Worm (Caenorhabditis elegans): ENCODE data around the gene nlp-67.

The nlp-67 gene

DNA sequence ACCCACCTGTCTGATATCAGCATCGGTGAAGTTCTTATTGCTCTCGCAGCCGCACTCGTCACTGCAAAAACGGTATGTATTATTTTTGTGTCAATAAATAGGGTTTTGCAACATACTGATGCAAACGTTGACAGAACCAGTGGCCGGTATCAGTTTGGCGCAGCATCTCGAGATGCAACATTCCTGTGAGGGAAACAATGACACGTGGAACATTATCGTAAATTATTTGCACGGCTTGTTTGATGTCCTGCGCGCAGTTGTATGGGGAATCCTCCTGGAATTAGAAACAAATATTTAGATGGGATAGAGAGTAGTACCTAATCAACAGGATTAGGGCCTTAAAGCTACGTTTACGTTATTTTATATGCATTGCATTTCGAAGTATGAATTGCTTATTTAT, 23.2 kb upstream of the nlp-67 start:
- TF ChIP-seq nhr-28 (tag; optimal IDR thresholded peaks at IDR 0.05) = peak; percentile 12
- no peak for TF ChIP-seq tag-97 (GFP tag; IDR thresholded peaks at IDR 0.05)
- TF ChIP-seq mdl-1 (tag; optimal IDR thresholded peaks at IDR 0.05) = peak in 1 of 2 experiments; percentile 76
- TF ChIP-seq dmd-6 (GFP tag; IDR thresholded peaks at IDR 0.05) = peak; percentile 60

DNA sequence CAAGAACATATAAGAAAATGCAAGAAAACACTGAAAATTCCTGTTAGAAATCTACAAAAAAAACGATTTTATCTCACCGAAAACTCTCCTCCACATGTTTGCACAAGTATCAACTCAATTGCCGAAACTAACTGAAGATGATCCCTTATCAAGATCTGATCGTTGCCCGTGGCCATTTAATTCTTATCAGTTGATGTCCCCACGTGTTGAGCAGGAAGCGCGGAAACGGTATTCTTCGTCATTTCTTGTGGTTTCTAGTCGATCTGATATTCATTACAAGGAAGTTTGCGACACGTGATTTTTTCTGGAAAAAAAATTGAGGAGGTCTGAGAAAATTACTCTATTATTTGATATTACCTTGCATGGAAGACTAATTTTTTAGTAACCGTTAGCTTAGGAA, 20.8 kb upstream of the nlp-67 start, which contains the start of gene F09C8.1:
Gene F09C8.1, minus strand, starts transcription at position 123 of the 400 bp plus-strand sequence.
- no peak for TF ChIP-seq unc-39 (tag; optimal IDR thresholded peaks at IDR 0.05)
- TF ChIP-seq dmd-9 (GFP tag; IDR thresholded peaks at IDR 0.05) = no peak
- no peak for TF ChIP-seq daf-19 (GFP tag; conservative IDR thresholded peaks at IDR 0.05)
- no peak for TF ChIP-seq nhr-41 (GFP tag; IDR thresholded peaks at IDR 0.05)
- TF ChIP-seq unc-130 (GFP tag; optimal IDR thresholded peaks at IDR 0.05) = no peak
- no peak for TF ChIP-seq lin-13 (GFP tag; optimal IDR thresholded peaks at IDR 0.05)
- TF ChIP-seq nhr-77 (tag; optimal IDR thresholded peaks at IDR 0.05) = peak; percentile 86
- TF ChIP-seq egl-43 (GFP tag; IDR thresholded peaks at IDR 0.05) = no peak
- peak; percentile 23 for TF ChIP-seq hlh-30 (tag; optimal IDR thresholded peaks at IDR 0.05; ENCODE audit: insufficient read depth)
- no peak for TF ChIP-seq ceh-20 (GFP tag; IDR thresholded peaks at IDR 0.05)
- no peak for TF ChIP-seq lin-15B (tag; optimal IDR thresholded peaks at IDR 0.05)
- no peak for TF ChIP-seq nhr-6 (tag; optimal IDR thresholded peaks at IDR 0.05)
- TF ChIP-seq arid-1 (GFP tag; conservative IDR thresholded peaks at IDR 0.05) = no peak
- TF ChIP-seq tag-97 (GFP tag; IDR thresholded peaks at IDR 0.05) = no peak
- no peak for TF ChIP-seq lir-3 (tag; optimal IDR thresholded peaks at IDR 0.05)
- TF ChIP-seq jun-1 (tag; optimal IDR thresholded peaks at IDR 0.05) = no peak
- TF ChIP-seq Y75B8A.6 (GFP tag; IDR thresholded peaks at IDR 0.05) = no peak
- TF ChIP-seq hif-1 (tag; optimal IDR thresholded peaks at IDR 0.05) = no peak
- TF ChIP-seq Y48G9A.11 (GFP tag; IDR thresholded peaks at IDR 0.05) = no peak
- TF ChIP-seq gei-8 (GFP tag; optimal IDR thresholded peaks at IDR 0.05) = no peak
- peak in 1 of 2 experiments; percentile 2 for TF ChIP-seq unc-62 (GFP tag; optimal IDR thresholded peaks at IDR 0.05 in 1 of 2)
- TF ChIP-seq unc-62 (tag; optimal IDR thresholded peaks at IDR 0.05) = no peak
- no peak for TF ChIP-seq mes-2 (tag; optimal IDR thresholded peaks at IDR 0.05; ENCODE audit: poor library complexity, severe bottlenecking)
- no peak for TF ChIP-seq F37D6.2 (tag; optimal IDR thresholded peaks at IDR 0.05)
- no peak for TF ChIP-seq T26A8.4 (GFP tag; IDR thresholded peaks at IDR 0.05)
- no peak for TF ChIP-seq daf-16 (GFP tag; optimal IDR thresholded peaks at IDR 0.05)
- peak; percentile 43 for TF ChIP-seq daf-16 (tag; optimal IDR thresholded peaks at IDR 0.05)
- no peak for TF ChIP-seq daf-8 (GFP tag; IDR thresholded peaks at IDR 0.05)
- TF ChIP-seq lin-39 (tag; optimal IDR thresholded peaks at IDR 0.05) = no peak
- no peak for TF ChIP-seq saeg-2 (GFP tag; IDR thresholded peaks at IDR 0.05)
- no peak for TF ChIP-seq madf-9 (GFP tag; conservative IDR thresholded peaks at IDR 0.05)
- peak; percentile 84 for TF ChIP-seq mxl-3 (GFP tag; optimal IDR thresholded peaks at IDR 0.05)
- no peak for TF ChIP-seq ama-1 (optimal IDR thresholded peaks at IDR 0.05)
- TF ChIP-seq fkh-10 (GFP tag; optimal IDR thresholded peaks at IDR 0.05) = no peak
- no peak for TF ChIP-seq lsy-2 (tag; optimal IDR thresholded peaks at IDR 0.05)
- TF ChIP-seq nhr-237 (tag; optimal IDR thresholded peaks at IDR 0.05) = no peak
- TF ChIP-seq mdl-1 (tag; optimal IDR thresholded peaks at IDR 0.05) = peak in 1 of 2 experiments; percentile 86
- TF ChIP-seq ctbp-1 (GFP tag; IDR thresholded peaks at IDR 0.05) = no peak
- TF ChIP-seq F10B5.3 (tag; optimal IDR thresholded peaks at IDR 0.05) = no peak
- no peak for TF ChIP-seq hmg-1.1 (GFP tag; IDR thresholded peaks at IDR 0.05)
- TF ChIP-seq hlh-11 (tag; optimal IDR thresholded peaks at IDR 0.05) = peak; percentile 51
- TF ChIP-seq zag-1 (tag; optimal IDR thresholded peaks at IDR 0.05) = no peak
- peak; percentile 59 for TF ChIP-seq pqm-1 (tag; optimal IDR thresholded peaks at IDR 0.05)
- peak; percentile 73 for TF ChIP-seq nhr-28 (tag; optimal IDR thresholded peaks at IDR 0.05)
- TF ChIP-seq snpc-1.2 (GFP tag; IDR thresholded peaks at IDR 0.05) = no peak
- TF ChIP-seq dmd-6 (GFP tag; IDR thresholded peaks at IDR 0.05) = peak; percentile 92
- no peak for TF ChIP-seq snpc-4 (tag; optimal IDR thresholded peaks at IDR 0.05)
- peak; percentile 75 for TF ChIP-seq dve-1 (tag; optimal IDR thresholded peaks at IDR 0.05; ENCODE audit: insufficient read depth)
- no peak for TF ChIP-seq ceh-28 (tag; optimal IDR thresholded peaks at IDR 0.05)
- no peak for TF ChIP-seq php-3 (GFP tag; IDR thresholded peaks at IDR 0.05)

Measured in whole organism, L4 larva.